Fruit fly (Drosophila melanogaster) whole organism, wandering third instar larva: ENCODE results near the gene CG6933.

Experiments used
- CrebA ChIP-seq: fragments of 200-800 bp; sonication (Bioruptor generic); optimal IDR thresholded peaks from 2 replicates; lab custom pipeline; 2016; ENCODE audit warnings: missing biosample characterization, mild to moderate bottlenecking, missing genetic modification characterization, borderline replicate concordance
- GATAd ChIP-seq: sonication (Bioruptor generic); optimal IDR thresholded peaks from 2 replicates; lab custom pipeline; 2016; ENCODE audit warnings: missing biosample characterization, missing genetic modification characterization
- Mio ChIP-seq: sonication (Bioruptor generic); optimal IDR thresholded peaks from 2 replicates; lab custom pipeline; 2016; ENCODE audit warnings: missing biosample characterization, missing genetic modification characterization
- Myc ChIP-seq: fragments of >200 bp; optimal IDR thresholded peaks from 2 replicates; lab custom pipeline; 2017
- N ChIP-seq: fragments of >200 bp; optimal IDR thresholded peaks from 2 replicates; lab custom pipeline; 2018; ENCODE audit warnings: missing biosample characterization, missing external identifiers, missing genetic modification characterization
- Vsx2 ChIP-seq: fragments of 200-300, 225-300 bp; sonication (Bioruptor generic); optimal IDR thresholded peaks from 2 replicates; lab custom pipeline; 2018; ENCODE audit warnings: missing biosample characterization, missing genetic modification characterization; ENCODE audit not compliant: partially characterized antibody
- dl ChIP-seq, 2 experiments: fragments of 175-275, 200-275 bp in 1 of 2; fragments of 200-275 bp in 1 of 2; sonication (Bioruptor generic); optimal IDR thresholded peaks; lab custom pipeline; 2018; ENCODE audit warnings: mild to moderate bottlenecking in 2 of 2, missing biosample characterization in 2 of 2, missing genetic modification characterization in 2 of 2, moderate library complexity in 2 of 2; ENCODE audit not compliant: partially characterized antibody in 2 of 2, insufficient read depth in 1 of 2
- dsf ChIP-seq: sonication (Bioruptor generic); optimal IDR thresholded peaks from 2 replicates; lab custom pipeline; 2016; ENCODE audit warnings: missing biosample characterization, missing genetic modification characterization, borderline replicate concordance
- fru ChIP-seq: fragments of 200-800 bp; sonication (Bioruptor generic); optimal IDR thresholded peaks from 3 replicates; lab custom pipeline; 2016; ENCODE audit warnings: missing biosample characterization, mild to moderate bottlenecking, missing genetic modification characterization
- psq ChIP-seq: fragments of 200-800 bp; sonication (Bioruptor generic); optimal IDR thresholded peaks from 3 replicates; lab custom pipeline; 2017; ENCODE audit warnings: missing biosample characterization, mild to moderate bottlenecking, missing genetic modification characterization, moderate library complexity
- usp ChIP-seq: fragments of >200 bp; optimal IDR thresholded peaks from 2 replicates; lab custom pipeline; 2017; ENCODE audit warnings: missing biosample characterization, missing genetic modification characterization

dm6 chr3L:20209092-20209491 is 11.1 kb downstream of the CG6933 start:
- TF ChIP-seq fru, result no peak
- no peak for TF ChIP-seq usp (GFP tag; lab: Kevin White, UChicago)
- TF ChIP-seq Myc, result no peak
- TF ChIP-seq dl (GFP tag; optimal IDR thresholded peaks at IDR 0.05; lab: Kevin White, UChicago; ENCODE audit: insufficient read depth in 1 of 2, partially characterized antibody in 2 of 2), result no peak
- no peak for TF ChIP-seq Mio
- TF ChIP-seq Vsx2, result no peak
- no peak for TF ChIP-seq CrebA (GFP tag; lab: Kevin White, UChicago)
- no peak for TF ChIP-seq dsf (GFP tag; lab: Kevin White, UChicago)
- TF ChIP-seq psq (GFP tag; lab: Kevin White, UChicago), result no peak
- TF ChIP-seq GATAd (GFP tag; lab: Kevin White, UChicago), result no peak
- no peak for TF ChIP-seq N (GFP tag; lab: Kevin White, UChicago)
